Worm (Caenorhabditis elegans) whole organism, mixed stage, embryonic: ENCODE results near the gene tlk-1.
A peak's percentile ranks its signal among the peaks of the same experiment; 100 is the strongest.

Experiments
- ceh-43 ChIP-seq: fragments of 200-800 bp; sonication (Bioruptor generic); optimal IDR thresholded peaks from 2 replicates; lab custom pipeline; 2018; ENCODE audit warnings: mild to moderate bottlenecking, missing genetic modification characterization, moderate library complexity, missing compliant biosample characterization
- ceh-83 ChIP-seq: fragments of 200-800 bp; sonication (Bioruptor generic); optimal IDR thresholded peaks from 2 replicates; lab custom pipeline; 2018; ENCODE audit warnings: mild to moderate bottlenecking, missing genetic modification characterization, missing compliant biosample characterization
- elt-1 ChIP-seq: sonication (generic microtip); optimal IDR thresholded peaks from 2 replicates; lab custom pipeline; 2017; ENCODE audit warnings: missing genetic modification characterization, mild to moderate bottlenecking, missing compliant biosample characterization, antibody characterized with exemption, moderate library complexity, borderline replicate concordance; ENCODE audit not compliant: insufficient read depth
- elt-3 ChIP-seq: fragments of 150-350 bp; optimal IDR thresholded peaks from 2 replicates; lab custom pipeline; 2014; ENCODE audit warnings: missing biosample characterization, missing genetic modification characterization
- ham-2 ChIP-seq: fragments of 200-800 bp; sonication (Bioruptor generic); optimal IDR thresholded peaks from 2 replicates; lab custom pipeline; 2018; ENCODE audit warnings: mild to moderate bottlenecking, missing genetic modification characterization, missing compliant biosample characterization
- nhr-12 ChIP-seq: fragments of 150-350 bp; optimal IDR thresholded peaks from 2 replicates; lab custom pipeline; 2014; ENCODE audit warnings: missing biosample characterization, missing genetic modification characterization
- nhr-237 ChIP-seq: fragments of 150-350 bp; optimal IDR thresholded peaks from 2 replicates; lab custom pipeline; 2014; ENCODE audit warnings: missing biosample characterization, missing genetic modification characterization
- nhr-28 ChIP-seq: fragments of 150-350 bp; optimal IDR thresholded peaks from 2 replicates; lab custom pipeline; 2014; ENCODE audit warnings: missing biosample characterization, missing genetic modification characterization
- snpc-4 ChIP-seq: fragments of 150-350 bp; optimal IDR thresholded peaks from 2 replicates; lab custom pipeline; 2014; ENCODE audit warnings: missing biosample characterization, missing genetic modification characterization
- tbx-8 ChIP-seq: fragments of 200-800 bp; sonication (Bioruptor generic); optimal IDR thresholded peaks from 2 replicates; lab custom pipeline; 2018; ENCODE audit warnings: mild to moderate bottlenecking, missing genetic modification characterization, moderate library complexity, missing compliant biosample characterization
- unc-62 ChIP-seq: fragments of 150-350 bp; optimal IDR thresholded peaks from 2 replicates; lab custom pipeline; 2014; ENCODE audit warnings: missing biosample characterization, missing genetic modification reagents, missing genetic modification characterization
- ztf-11 ChIP-seq: fragments of 150-350 bp; optimal IDR thresholded peaks from 2 replicates; lab custom pipeline; 2014; ENCODE audit warnings: missing biosample characterization, missing genetic modification characterization

DNA sequence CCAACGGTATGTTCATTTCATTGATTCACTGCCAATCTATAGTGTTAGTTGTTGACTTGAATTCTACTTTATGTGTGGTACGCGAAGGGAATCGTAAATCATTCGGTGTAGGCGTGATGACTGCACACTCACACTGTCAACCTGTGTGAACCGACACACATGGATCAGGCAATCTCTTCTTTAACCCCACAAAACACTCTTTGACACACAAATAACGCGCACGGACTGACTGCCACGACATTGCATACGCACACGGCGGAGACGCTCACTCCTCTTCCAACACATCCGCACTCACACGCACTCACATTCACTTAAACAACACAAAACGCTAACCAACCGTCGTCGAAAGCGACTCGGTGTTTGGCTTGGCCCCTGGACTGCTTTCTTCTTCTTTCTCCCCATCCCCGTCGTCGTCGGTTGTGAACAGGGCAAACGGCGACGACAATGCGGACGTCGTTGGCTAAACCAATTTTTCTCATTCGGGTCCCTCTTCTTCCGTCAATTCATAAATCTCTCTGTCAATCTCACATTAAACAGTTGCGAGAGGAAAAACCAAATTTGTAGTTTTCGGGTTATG is 526 bp downstream of the tlk-1 start:
- TF ChIP-seq nhr-28: no peak
- peak; percentile 11 for TF ChIP-seq ham-2 (GFP tag; lab: Kevin White, UChicago)
- peak; percentile 59 for TF ChIP-seq unc-62 (GFP tag; lab: Kevin White, UChicago)
- no peak for TF ChIP-seq elt-1 (tag; lab: Kevin White, UChicago)
- no peak for TF ChIP-seq nhr-237 (tag; lab: Kevin White, UChicago)
- TF ChIP-seq elt-3 (tag; lab: Kevin White, UChicago): no peak
- no peak for TF ChIP-seq ceh-43 (GFP tag; lab: Kevin White, UChicago)
- TF ChIP-seq nhr-12 (tag; lab: Kevin White, UChicago): no peak
- TF ChIP-seq ceh-83: no peak
- TF ChIP-seq tbx-8 (GFP tag; lab: Kevin White, UChicago): no peak
- no peak for TF ChIP-seq ztf-11 (tag; lab: Kevin White, UChicago)
- TF ChIP-seq snpc-4 (tag; lab: Kevin White, UChicago): no peak
